Worm (Caenorhabditis elegans): ENCODE data around the gene srlf-12.

srlf-12 gene

DNA sequence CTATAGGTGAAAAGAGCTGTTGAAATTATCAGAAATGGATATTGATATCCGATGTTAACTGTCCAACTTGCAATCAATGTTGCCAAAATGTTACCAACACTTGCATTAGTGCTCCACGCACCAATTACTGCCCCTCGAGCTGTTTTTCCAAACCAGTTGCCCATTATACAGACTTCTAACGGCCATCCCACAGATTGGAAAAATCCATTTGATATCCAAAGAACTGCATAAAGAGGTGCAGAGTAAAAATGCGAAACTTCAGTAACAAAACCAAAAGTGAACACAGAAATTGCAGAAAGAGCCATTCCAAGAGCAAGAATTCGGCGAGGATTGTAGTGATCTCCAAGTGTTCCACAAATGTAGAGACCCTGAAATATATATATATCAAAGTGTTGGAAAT lies 37.9 kb downstream of the srlf-12 start:
- TF ChIP-seq cnd-1 (tag; optimal IDR thresholded peaks at IDR 0.05) (no peak), tbx-8 (GFP tag; optimal IDR thresholded peaks at IDR 0.05) (no peak), zip-8 (tag; optimal IDR thresholded peaks at IDR 0.05) (no peak), nhr-2 (tag; optimal IDR thresholded peaks at IDR 0.05) (no peak), snpc-4 (tag; optimal IDR thresholded peaks at IDR 0.05) (no peak), unc-39 (tag; optimal IDR thresholded peaks at IDR 0.05) (no peak), ceh-43 (GFP tag; optimal IDR thresholded peaks at IDR 0.05) (no peak), ztf-11 (tag; optimal IDR thresholded peaks at IDR 0.05) (no peak), ceh-83 (GFP tag; optimal IDR thresholded peaks at IDR 0.05) (no peak), mep-1 (tag; optimal IDR thresholded peaks at IDR 0.05) (no peak), nhr-28 (tag; optimal IDR thresholded peaks at IDR 0.05) (no peak), nhr-12 (tag; optimal IDR thresholded peaks at IDR 0.05) (no peak), ces-1 (GFP tag; optimal IDR thresholded peaks at IDR 0.05) (no peak), ham-2 (GFP tag; optimal IDR thresholded peaks at IDR 0.05) (no peak), lin-13 (tag; optimal IDR thresholded peaks at IDR 0.05) (no peak), M03D4.4 (tag; optimal IDR thresholded peaks at IDR 0.05) (no peak)

DNA sequence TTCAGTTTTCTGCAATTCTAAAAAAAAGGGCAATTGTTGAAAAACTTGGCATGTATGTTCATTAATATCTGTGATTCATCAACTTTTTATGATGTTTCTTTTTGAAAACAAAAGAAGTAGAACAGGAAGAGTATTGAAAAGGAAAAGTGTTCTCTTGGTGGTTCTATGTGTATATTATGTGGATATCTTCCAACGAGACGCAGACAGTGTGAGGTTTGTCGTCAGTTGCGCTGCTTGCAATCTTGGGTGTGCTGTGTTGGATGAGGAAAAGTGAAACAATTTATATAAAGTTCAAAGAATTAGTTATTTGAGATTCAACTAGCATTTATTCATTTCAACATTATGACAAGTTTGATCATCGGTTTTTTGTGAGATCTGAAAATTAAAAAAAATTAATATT lies 39.5 kb downstream of the srlf-12 start:
- TF ChIP-seq hlh-1 (tag; optimal IDR thresholded peaks at IDR 0.05) = peak; percentile 77
- no peak for TF ChIP-seq ceh-39 (tag; optimal IDR thresholded peaks at IDR 0.05)

DNA sequence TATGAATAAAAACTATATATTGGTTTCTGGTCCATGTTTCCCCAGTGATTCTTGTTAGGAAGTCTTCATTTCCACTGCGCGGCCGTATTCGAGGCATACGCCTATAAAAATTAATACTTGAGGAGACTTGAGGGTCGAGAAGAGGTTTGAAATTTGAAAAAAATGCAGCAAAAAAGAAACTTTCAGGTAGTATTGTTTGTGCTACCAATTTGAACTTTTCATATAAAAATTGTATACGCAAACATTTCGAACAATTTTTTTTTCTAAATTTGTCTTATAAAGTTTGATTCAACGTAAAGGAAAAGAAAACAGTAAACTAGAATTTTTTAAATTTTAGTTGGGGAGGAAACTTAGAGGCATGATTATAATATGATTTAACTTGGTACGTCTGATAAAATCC lies 40.1 kb downstream of the srlf-12 start, which contains the start of gene T11G6.4:
TSS of gene T11G6.4 (minus strand) at position 101 of the 400 bp plus-strand sequence.
- TF ChIP-seq unc-39 (tag; optimal IDR thresholded peaks at IDR 0.05) (no peak), tbx-8 (GFP tag; optimal IDR thresholded peaks at IDR 0.05) (no peak), ces-1 (GFP tag; optimal IDR thresholded peaks at IDR 0.05) (no peak), nhr-12 (tag; optimal IDR thresholded peaks at IDR 0.05) (no peak), cnd-1 (tag; optimal IDR thresholded peaks at IDR 0.05) (no peak), mep-1 (tag; optimal IDR thresholded peaks at IDR 0.05) (no peak), mls-2 (tag; optimal IDR thresholded peaks at IDR 0.05) (no peak), ceh-39 (tag; optimal IDR thresholded peaks at IDR 0.05) (no peak), sem-2 (GFP tag; optimal IDR thresholded peaks at IDR 0.05) (no peak), ztf-11 (tag; optimal IDR thresholded peaks at IDR 0.05) (no peak), lin-32 (GFP tag; optimal IDR thresholded peaks at IDR 0.05) (no peak), elt-1 (tag; optimal IDR thresholded peaks at IDR 0.05; ENCODE audit: borderline replicate concordance, insufficient read depth) (no peak)

- TF ChIP-seq lsy-2 (tag; optimal IDR thresholded peaks at IDR 0.05) = no peak
- TF ChIP-seq elt-3 (tag; optimal IDR thresholded peaks at IDR 0.05) = no peak
- no peak for TF ChIP-seq unc-62 (GFP tag; optimal IDR thresholded peaks at IDR 0.05)
- TF ChIP-seq snpc-4 (tag; optimal IDR thresholded peaks at IDR 0.05) = no peak
- TF ChIP-seq nhr-12 (tag; optimal IDR thresholded peaks at IDR 0.05) = no peak
- no peak for TF ChIP-seq unc-39 (tag; optimal IDR thresholded peaks at IDR 0.05)
- TF ChIP-seq nhr-2 (tag; optimal IDR thresholded peaks at IDR 0.05) = no peak
- no peak for TF ChIP-seq drap-1 (GFP tag; optimal IDR thresholded peaks at IDR 0.05)
- no peak for TF ChIP-seq bed-3 (GFP tag; optimal IDR thresholded peaks at IDR 0.05)
- no peak for TF ChIP-seq blmp-1 (tag; optimal IDR thresholded peaks at IDR 0.05)
- no peak for TF ChIP-seq zip-8 (tag; optimal IDR thresholded peaks at IDR 0.05)
- TF ChIP-seq ztf-11 (tag; optimal IDR thresholded peaks at IDR 0.05) = no peak
Observed at ce11 chrIV:10851136-10851535, 40.8 kb downstream of the srlf-12 start.

ce11 chrIV:10842705-10843364 lies 49.1 kb downstream of the srlf-12 start, which contains the start of gene T11G6.5:
TSS of gene T11G6.5 (minus strand) at chrIV:10842755.
- peak; percentile 93 for TF ChIP-seq lsy-2 (tag; optimal IDR thresholded peaks at IDR 0.05)
- TF ChIP-seq elt-1 (tag; optimal IDR thresholded peaks at IDR 0.05; ENCODE audit: borderline replicate concordance, insufficient read depth) = no peak

- TF ChIP-seq unc-39 (tag; optimal IDR thresholded peaks at IDR 0.05) (no peak), elt-3 (tag; optimal IDR thresholded peaks at IDR 0.05) (no peak), blmp-1 (tag; optimal IDR thresholded peaks at IDR 0.05) (no peak)
Observed at ce11 chrIV:10842232-10842631, 49.7 kb downstream of the srlf-12 start.

Measured in whole organism, mixed stage, embryonic.